Fruit fly (Drosophila melanogaster) whole organism, embryonic: ENCODE data around the gene Zyx.
A peak's percentile ranks its signal among the peaks of the same experiment; 100 is the strongest.

Experiments used
- Bdp1 ChIP-seq: fragments of 200-800 bp; sonication (Bioruptor generic); optimal IDR thresholded peaks from 3 replicates; lab custom pipeline; 2016; ENCODE audit warnings: missing biosample characterization, missing genetic modification characterization
- CG11695 ChIP-seq: fragments of 200-800 bp; sonication (Bioruptor generic); IDR thresholded peaks from 3 replicates; pipeline ENCODE4 v1.3.6; 2022; ENCODE audit warnings: missing biosample characterization, missing genetic modification characterization
- CG11696 ChIP-seq: fragments of 200-800 bp; sonication (Bioruptor generic); IDR thresholded peaks from 2 replicates; pipeline ENCODE4 v1.3.6; 2022; ENCODE audit warnings: missing biosample characterization, missing genetic modification characterization
- CG11723 ChIP-seq: fragments of 200-800 bp; sonication (Bioruptor generic); optimal IDR thresholded peaks from 2 replicates; lab custom pipeline; 2017; ENCODE audit warnings: missing biosample characterization, mild to moderate bottlenecking, missing genetic modification characterization
- CG12071 ChIP-seq: fragments of 200-800 bp; sonication (Bioruptor generic); optimal IDR thresholded peaks from 3 replicates; lab custom pipeline; 2018; ENCODE audit warnings: missing biosample characterization, mild to moderate bottlenecking, missing genetic modification characterization
- CG12659 ChIP-seq: fragments of 200-800 bp; sonication (Bioruptor generic); optimal IDR thresholded peaks from 3 replicates; lab custom pipeline; 2017; ENCODE audit warnings: mild to moderate bottlenecking, missing biosample characterization, missing genetic modification reagents, missing genetic modification characterization
- CG16779 ChIP-seq: fragments of 200-800 bp; sonication (Bioruptor generic); IDR thresholded peaks from 2 replicates; pipeline ENCODE4 v1.3.6; 2022; ENCODE audit warnings: missing biosample characterization, missing genetic modification characterization
- CG17328 ChIP-seq: fragments of 200-800 bp; sonication (Bioruptor generic); IDR thresholded peaks from 2 replicates; pipeline ENCODE4 v1.3.6; 2022; ENCODE audit warnings: missing biosample characterization, missing genetic modification characterization
- CG30403 ChIP-seq: fragments of 200-800 bp; sonication (Bioruptor generic); optimal IDR thresholded peaks from 3 replicates; lab custom pipeline; 2016; ENCODE audit warnings: missing biosample characterization, missing genetic modification characterization
- CG3163 ChIP-seq: fragments of 200-800 bp; sonication (Bioruptor generic); optimal IDR thresholded peaks from 3 replicates; lab custom pipeline; 2016; ENCODE audit warnings: missing biosample characterization, missing genetic modification characterization
- CG3838 ChIP-seq: fragments of 200-800 bp; sonication (Bioruptor generic); optimal IDR thresholded peaks from 3 replicates; lab custom pipeline; 2016; ENCODE audit warnings: missing biosample characterization, missing genetic modification characterization
- CG5953 ChIP-seq: fragments of 200-800 bp; sonication (Bioruptor generic); IDR thresholded peaks from 2 replicates; pipeline ENCODE4 v1.3.6; 2022; ENCODE audit warnings: missing biosample characterization, missing genetic modification characterization
- CG6254 ChIP-seq: fragments of 200-800 bp; sonication (Bioruptor generic); optimal IDR thresholded peaks from 3 replicates; lab custom pipeline; 2017; ENCODE audit warnings: mild to moderate bottlenecking, missing biosample characterization, missing genetic modification reagents, missing genetic modification characterization
- CG9817 ChIP-seq: fragments of 200-800 bp; sonication (Bioruptor generic); optimal IDR thresholded peaks from 2 replicates; lab custom pipeline; 2018; ENCODE audit warnings: missing biosample characterization, mild to moderate bottlenecking, missing genetic modification characterization, moderate library complexity
- CTCF ChIP-seq: fragments of 200-800 bp; sonication (Bioruptor generic); optimal IDR thresholded peaks from 2 replicates; lab custom pipeline; 2017; ENCODE audit warnings: missing biosample characterization, mild to moderate bottlenecking, missing genetic modification characterization, moderate library complexity
- CkIIα-i1 ChIP-seq: fragments of 200-800 bp; sonication (Bioruptor generic); IDR thresholded peaks from 2 replicates; pipeline ENCODE4 v1.3.6; 2022; ENCODE audit warnings: missing biosample characterization, missing genetic modification characterization
- D19A ChIP-seq: fragments of 200-800 bp; optimal IDR thresholded peaks from 3 replicates; lab custom pipeline; 2019; ENCODE audit warnings: missing biosample characterization, mild to moderate bottlenecking, missing genetic modification characterization, moderate library complexity
- Dip3 ChIP-seq: fragments of 200-800 bp; sonication (Bioruptor generic); optimal IDR thresholded peaks from 3 replicates; lab custom pipeline; 2016; ENCODE audit warnings: missing biosample characterization, missing genetic modification characterization
- Dp ChIP-seq: fragments of 200-800 bp; sonication (Bioruptor generic); optimal IDR thresholded peaks from 2 replicates; lab custom pipeline; 2018; ENCODE audit warnings: missing biosample characterization, mild to moderate bottlenecking, missing genetic modification characterization, moderate library complexity
- ERR ChIP-seq: fragments of 200-800 bp; sonication (Bioruptor generic); optimal IDR thresholded peaks from 2 replicates; lab custom pipeline; 2016; ENCODE audit warnings: missing biosample characterization, missing genetic modification characterization
- Ets65A ChIP-seq: fragments of 200-800 bp; sonication (Bioruptor generic); peaks from one replicate; lab custom pipeline; 2016; ENCODE audit warnings: missing biosample characterization, missing genetic modification characterization
- Hr3 ChIP-seq: fragments of 200-800 bp; sonication (Bioruptor generic); optimal IDR thresholded peaks from 3 replicates; lab custom pipeline; 2016; ENCODE audit warnings: missing biosample characterization, missing genetic modification characterization
- Jarid2 ChIP-seq: fragments of 200-800 bp; sonication (Bioruptor generic); optimal IDR thresholded peaks from 3 replicates; lab custom pipeline; 2017; ENCODE audit warnings: mild to moderate bottlenecking, missing biosample characterization, missing genetic modification reagents, missing genetic modification characterization
- Med ChIP-seq: fragments of 200-800 bp; sonication (Bioruptor generic); peaks from one replicate; lab custom pipeline; 2016; ENCODE audit warnings: missing biosample characterization, missing genetic modification characterization, mild to moderate bottlenecking, inconsistent platforms, moderate library complexity
- Ptx1 ChIP-seq: fragments of 200-800 bp; sonication (Bioruptor generic); IDR thresholded peaks from 2 replicates; pipeline ENCODE4 v1.3.6; 2022; ENCODE audit warnings: missing biosample characterization, missing genetic modification characterization
- Ssrp ChIP-seq: fragments of 200-800 bp; sonication (Bioruptor generic); optimal IDR thresholded peaks from 2 replicates; lab custom pipeline; 2018; ENCODE audit warnings: missing biosample characterization, mild to moderate bottlenecking, missing genetic modification characterization, moderate library complexity
- Stat92E ChIP-seq, 3 experiments: fragments of >200 bp in 2 of 3; fragments of 200-800 bp in 1 of 3; sonication (Bioruptor generic) in 1 of 3; optimal IDR thresholded peaks; 2 replicates each; lab custom pipeline; 2017 to 2019; ENCODE audit warnings: missing biosample characterization in 3 of 3, missing genetic modification characterization in 3 of 3, mild to moderate bottlenecking in 1 of 3, moderate library complexity in 1 of 3
- Xrp1 ChIP-seq: fragments of 200-800 bp; sonication (Bioruptor generic); IDR thresholded peaks from 2 replicates; pipeline ENCODE4 v1.3.6; 2022; ENCODE audit warnings: missing biosample characterization, missing genetic modification characterization
- btn ChIP-seq: fragments of 200-800 bp; sonication (Bioruptor generic); optimal IDR thresholded peaks from 2 replicates; lab custom pipeline; 2016; ENCODE audit warnings: missing biosample characterization, missing genetic modification characterization
- esg ChIP-seq: fragments of 200-800 bp; sonication (Bioruptor generic); conservative IDR thresholded peaks from 2 replicates; pipeline ENCODE4 v1.3.6; 2022; ENCODE audit warnings: missing biosample characterization, missing genetic modification characterization
- fd3F ChIP-seq: fragments of 200-800 bp; sonication (Bioruptor generic); optimal IDR thresholded peaks from 2 replicates; lab custom pipeline; 2018; ENCODE audit warnings: missing biosample characterization, mild to moderate bottlenecking, missing genetic modification characterization, moderate library complexity
- fru ChIP-seq: fragments of >200 bp; optimal IDR thresholded peaks from 2 replicates; lab custom pipeline; 2017
- gce ChIP-seq: fragments of 200-800 bp; sonication (Bioruptor generic); IDR thresholded peaks from 3 replicates; pipeline ENCODE4 v1.3.6; 2022; ENCODE audit warnings: missing biosample characterization, missing genetic modification characterization
- jigr1 ChIP-seq: fragments of 200-800 bp; sonication (Bioruptor generic); IDR thresholded peaks from 3 replicates; pipeline ENCODE4 v1.3.6; 2022; ENCODE audit warnings: missing biosample characterization, missing genetic modification characterization
- lbe ChIP-seq: fragments of 200-800 bp; sonication (Bioruptor generic); optimal IDR thresholded peaks from 2 replicates; lab custom pipeline; 2016; ENCODE audit warnings: missing biosample characterization, mild to moderate bottlenecking, missing genetic modification characterization
- lmd ChIP-seq: fragments of 200-800 bp; sonication (Bioruptor generic); IDR thresholded peaks from 2 replicates; pipeline ENCODE4 v1.3.6; 2022; ENCODE audit warnings: missing biosample characterization, missing genetic modification characterization
- mam ChIP-seq: fragments of 200-800 bp; sonication (Bioruptor generic); optimal IDR thresholded peaks from 3 replicates; lab custom pipeline; 2016; ENCODE audit warnings: missing biosample characterization, missing genetic modification characterization
- nerfin-2 ChIP-seq: fragments of 200-800 bp; sonication (Bioruptor generic); IDR thresholded peaks from 2 replicates; pipeline ENCODE4 v1.3.6; 2022; ENCODE audit warnings: missing biosample characterization, missing genetic modification characterization; ENCODE audit not compliant: partially characterized antibody
- pan ChIP-seq, 4 experiments: fragments of >200 bp in 3 of 4; fragments of 200-800 bp in 1 of 4; sonication (Bioruptor generic) in 1 of 4; optimal IDR thresholded peaks in 3 of 4; IDR thresholded peaks in 1 of 4; 2 replicates each; pipeline versions ENCODE4 v1.3.6 to Lab custom; 2017 to 2022; ENCODE audit warnings: missing biosample characterization in 2 of 4, missing genetic modification characterization in 2 of 4, mixed read lengths in 1 of 4
- pho ChIP-seq: fragments of 200-800 bp; sonication (Bioruptor generic); optimal IDR thresholded peaks from 2 replicates; lab custom pipeline; 2016; ENCODE audit warnings: missing biosample characterization, missing genetic modification characterization
- prd ChIP-seq, 3 experiments: fragments of >200 bp in 2 of 3; fragments of 200-800 bp in 1 of 3; sonication (Bioruptor generic) in 1 of 3; optimal IDR thresholded peaks in 2 of 3; IDR thresholded peaks in 1 of 3; 2 replicates in 2 of 3; 3 replicates in 1 of 3; pipeline versions ENCODE4 v1.3.6 to Lab custom; 2017 to 2022; ENCODE audit warnings: missing biosample characterization in 1 of 3, missing genetic modification characterization in 1 of 3
- sens ChIP-seq: fragments of 200-800 bp; sonication (Bioruptor generic); peaks from one replicate; lab custom pipeline; 2016; ENCODE audit warnings: missing biosample characterization, missing genetic modification characterization
- sr ChIP-seq: fragments of 200-800 bp; sonication (Bioruptor generic); IDR thresholded peaks from 3 replicates; pipeline ENCODE4 v1.3.6; 2022; ENCODE audit warnings: missing biosample characterization, missing genetic modification characterization
- usp ChIP-seq: fragments of >200 bp; optimal IDR thresholded peaks from 2 replicates; lab custom pipeline; 2017; ENCODE audit warnings: missing biosample characterization, missing genetic modification characterization
- vfl ChIP-seq: fragments of 200-800 bp; sonication (Bioruptor generic); optimal IDR thresholded peaks from 2 replicates; lab custom pipeline; 2016; ENCODE audit warnings: missing biosample characterization, missing genetic modification characterization
- zen2 ChIP-seq: fragments of 200-800 bp; sonication (Bioruptor generic); IDR thresholded peaks from 3 replicates; pipeline ENCODE4 v1.3.6; 2022; ENCODE audit warnings: missing biosample characterization, missing genetic modification characterization; ENCODE audit not compliant: partially characterized antibody
- zf30C ChIP-seq: fragments of 200-800 bp; sonication (Bioruptor generic); optimal IDR thresholded peaks from 3 replicates; lab custom pipeline; 2018; ENCODE audit warnings: missing biosample characterization, mild to moderate bottlenecking, missing genetic modification characterization
- zfh1 ChIP-seq: fragments of 200-800 bp; sonication (Bioruptor generic); IDR thresholded peaks from 3 replicates; pipeline ENCODE4 v1.3.6; 2022; ENCODE audit warnings: missing biosample characterization, missing genetic modification characterization

Zyx gene

DNA sequence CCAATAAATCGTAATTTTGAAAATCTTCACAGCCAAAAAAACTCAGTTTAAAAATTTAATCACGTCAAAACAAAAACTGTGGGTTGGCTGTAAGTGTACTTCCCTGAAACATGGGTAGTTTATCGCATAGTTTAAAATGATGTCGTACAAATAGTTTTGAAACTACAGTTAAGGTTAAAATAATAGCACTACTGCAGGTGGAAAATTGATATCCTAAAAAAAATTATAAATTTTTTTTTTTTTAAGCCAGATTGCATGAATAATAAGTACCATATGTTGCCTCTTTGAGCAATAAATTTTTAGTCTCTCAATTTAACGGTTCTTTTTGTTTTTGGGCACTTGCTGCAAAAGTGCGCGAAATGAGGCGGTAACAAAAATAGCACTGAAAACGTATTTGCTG, 39.7 kb downstream of the Zyx start:
- TF ChIP-seq nerfin-2 (GFP tag; lab: Robert Waterston, UW) = no peak
- TF ChIP-seq Ssrp (tag; lab: Kevin White, UChicago) = no peak
- no peak for TF ChIP-seq sr (GFP tag; lab: Robert Waterston, UW)
- no peak for TF ChIP-seq vfl
- TF ChIP-seq Dp (GFP tag; lab: Kevin White, UChicago) = no peak
- TF ChIP-seq prd (optimal IDR thresholded peaks at IDR 0.05; lab: Kevin White, UChicago) = no peak
- TF ChIP-seq prd (GFP tag; IDR thresholded peaks at IDR 0.05; lab: Robert Waterston, UW) = no peak
- TF ChIP-seq Ets65A (GFP tag; lab: Kevin White, UChicago) = peak; percentile 62
- no peak for TF ChIP-seq pan (optimal IDR thresholded peaks at IDR 0.05; lab: Kevin White, UChicago)
- TF ChIP-seq pan (GFP tag; optimal IDR thresholded peaks at IDR 0.05 in 1 of 2, IDR thresholded peaks at IDR 0.05 in 1 of 2) = no peak
- no peak for TF ChIP-seq zfh1 (GFP tag; lab: Robert Waterston, UW)
- TF ChIP-seq usp = no peak
- TF ChIP-seq CG30403 (GFP tag; lab: Kevin White, UChicago) = no peak
- no peak for TF ChIP-seq Bdp1 (GFP tag; lab: Kevin White, UChicago)
- TF ChIP-seq CG9817 (tag; lab: Kevin White, UChicago) = no peak
- TF ChIP-seq CkIIα-i1 (GFP tag; lab: Robert Waterston, UW) = no peak
- TF ChIP-seq CG3163 (GFP tag; lab: Kevin White, UChicago) = no peak
- TF ChIP-seq btn = no peak
- TF ChIP-seq Xrp1 (GFP tag; lab: Robert Waterston, UW) = peak; percentile 23; the same call in 1 of the 2 replicates
- no peak for TF ChIP-seq ERR (GFP tag; lab: Kevin White, UChicago)
- no peak for TF ChIP-seq CTCF (GFP tag; lab: Kevin White, UChicago)
- no peak for TF ChIP-seq CG12659
- TF ChIP-seq Hr3 (GFP tag; lab: Kevin White, UChicago) = no peak
- TF ChIP-seq jigr1 (GFP tag; lab: Robert Waterston, UW) = no peak
- 0 out of 3 replicates have a peak, but pooled peaks have one; percentile 24 for TF ChIP-seq CG11695 (GFP tag; lab: Robert Waterston, UW)
- peak; percentile 0 for TF ChIP-seq Med (GFP tag; lab: Kevin White, UChicago)
- no peak for TF ChIP-seq esg (GFP tag; lab: Robert Waterston, UW)
- TF ChIP-seq lmd (GFP tag; lab: Robert Waterston, UW) = no peak
- no peak for TF ChIP-seq mam (GFP tag; lab: Kevin White, UChicago)
- no peak for TF ChIP-seq Ptx1
- TF ChIP-seq zen2 = no peak
- no peak for TF ChIP-seq Dip3 (GFP tag; lab: Kevin White, UChicago)
- TF ChIP-seq CG12071 (GFP tag; lab: Kevin White, UChicago) = no peak
- peak; percentile 70 for TF ChIP-seq CG11696 (GFP tag; lab: Robert Waterston, UW)
- TF ChIP-seq CG3838 = no peak
- TF ChIP-seq fru (lab: Kevin White, UChicago) = no peak
- TF ChIP-seq sens (GFP tag; lab: Kevin White, UChicago) = peak; percentile 44
- peak; percentile 30; the same call in 1 of the 2 replicates for TF ChIP-seq CG17328 (GFP tag; lab: Robert Waterston, UW)

DNA sequence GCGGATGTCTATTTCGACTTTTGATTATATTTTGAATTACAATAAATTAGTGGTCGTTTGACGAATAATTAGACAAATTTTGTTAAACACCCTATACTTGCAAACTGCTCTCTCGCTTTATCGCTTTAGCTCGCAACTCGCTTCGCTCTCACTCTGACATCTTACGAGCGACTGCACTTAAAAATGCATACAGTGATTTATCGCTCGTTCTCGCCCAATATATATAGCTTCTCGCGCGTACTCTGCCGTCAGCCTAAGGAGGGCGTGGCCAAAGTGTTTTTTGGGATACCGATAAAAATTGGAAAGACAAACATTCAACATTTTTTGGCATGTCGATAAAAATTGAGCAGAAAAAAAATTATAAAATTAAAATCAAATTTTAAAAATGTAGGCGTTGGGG, 56.4 kb downstream of the Zyx start:
- TF ChIP-seq Jarid2 (GFP tag; lab: Kevin White, UChicago) = no peak
- TF ChIP-seq CG6254 (GFP tag; lab: Kevin White, UChicago) = peak; percentile 63
- no peak for TF ChIP-seq pho (GFP tag; lab: Kevin White, UChicago)
- peak; percentile 55 for TF ChIP-seq CG11723 (GFP tag; lab: Kevin White, UChicago)
- TF ChIP-seq D19A (tag; lab: Kevin White, UChicago) = no peak
- TF ChIP-seq CG16779 (GFP tag; lab: Robert Waterston, UW) = no peak
- no peak for TF ChIP-seq lbe (GFP tag; lab: Kevin White, UChicago)
- TF ChIP-seq Stat92E (GFP tag; optimal IDR thresholded peaks at IDR 0.05; lab: Kevin White, UChicago) = no peak
- no peak for TF ChIP-seq gce
- TF ChIP-seq zf30C (GFP tag; lab: Kevin White, UChicago) = no peak
- TF ChIP-seq CG5953 (GFP tag; lab: Robert Waterston, UW) = no peak
- no peak for TF ChIP-seq fd3F (GFP tag; lab: Kevin White, UChicago)
- TF ChIP-seq, all 482 proteins: peak for 2
